Worm (Caenorhabditis elegans) whole organism, mixed stage, embryonic: ENCODE data around the gene C18E9.5.

Source experiments
- blmp-1 ChIP-seq: fragments of 150-350 bp; optimal IDR thresholded peaks from 2 replicates; lab custom pipeline; 2014; ENCODE audit warnings: missing biosample characterization, missing genetic modification characterization
- ham-2 ChIP-seq: fragments of 200-800 bp; sonication (Bioruptor generic); optimal IDR thresholded peaks from 2 replicates; lab custom pipeline; 2018; ENCODE audit warnings: mild to moderate bottlenecking, missing genetic modification characterization, missing compliant biosample characterization
- sptf-1 ChIP-seq: sonication (generic microtip); optimal IDR thresholded peaks from 2 replicates; lab custom pipeline; 2017; ENCODE audit warnings: mild to moderate bottlenecking, missing genetic modification characterization, moderate library complexity, missing compliant biosample characterization

DNA sequence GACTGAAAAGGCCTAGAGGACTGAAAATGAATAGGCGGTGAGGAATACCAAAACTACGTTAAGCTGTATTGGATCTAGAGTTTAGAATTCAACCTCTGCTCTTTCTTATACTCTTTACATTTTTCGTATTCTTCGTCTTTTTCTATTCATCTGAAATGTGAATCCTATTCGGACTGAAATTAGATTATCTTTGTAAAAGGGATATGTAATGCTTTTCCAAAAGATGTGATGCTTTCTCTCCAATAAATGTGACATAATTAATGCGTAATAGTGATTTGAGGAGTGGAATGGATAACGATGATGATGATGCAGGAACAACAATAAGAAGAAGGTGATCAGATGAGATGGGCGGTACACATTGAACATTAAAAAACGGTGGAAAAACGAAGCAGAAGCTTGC lies 21.1 kb upstream of the C18E9.5 start:
- TF ChIP-seq ham-2: no peak
- TF ChIP-seq blmp-1: no peak
- no peak for TF ChIP-seq sptf-1
